Fruit fly (Drosophila melanogaster): Measurements from ENCODE around the gene 5PtaseI.

The 5PtaseI gene

dm6 chr3R:25056488-25057157, 11.7 kb upstream of the 5PtaseI start:
- TF ChIP-seq h (optimal IDR thresholded peaks at IDR 0.05) (no peak), Sin3A (optimal IDR thresholded peaks at IDR 0.05) (no peak), insv (optimal IDR thresholded peaks at IDR 0.05) (no peak), ttk (optimal IDR thresholded peaks at IDR 0.05) (no peak)

- TF ChIP-seq h (optimal IDR thresholded peaks at IDR 0.05): no peak
- no peak for TF ChIP-seq Myc (optimal IDR thresholded peaks at IDR 0.05)
- no peak for TF ChIP-seq insv (optimal IDR thresholded peaks at IDR 0.05)
- no peak for TF ChIP-seq psq (optimal IDR thresholded peaks at IDR 0.05)
- TF ChIP-seq Sin3A (optimal IDR thresholded peaks at IDR 0.05): no peak
- no peak for TF ChIP-seq ttk (optimal IDR thresholded peaks at IDR 0.05)
Measured at dm6 chr3R:25056016-25056415, 11.1 kb upstream of the 5PtaseI start, which contains the start of the genes CG31111 and stac. CG31111 (minus strand) TSS chr3R:25056177. stac (plus strand) TSS chr3R:25056286.

- TF ChIP-seq Myc (optimal IDR thresholded peaks at IDR 0.05) (no peak), ttk (optimal IDR thresholded peaks at IDR 0.05) (no peak), Sin3A (optimal IDR thresholded peaks at IDR 0.05) (no peak), psq (optimal IDR thresholded peaks at IDR 0.05) (no peak), h (optimal IDR thresholded peaks at IDR 0.05) (no peak), insv (optimal IDR thresholded peaks at IDR 0.05) (no peak)
Measured at dm6 chr3R:25054451-25055188, 9.7 kb upstream of the 5PtaseI start, which contains the start of gene CG31109. CG31109 (minus strand) TSS chr3R:25054653.

dm6 chr3R:25051441-25052097, 6.6 kb upstream of the 5PtaseI start:
- TF ChIP-seq Myc (optimal IDR thresholded peaks at IDR 0.05) (no peak), insv (optimal IDR thresholded peaks at IDR 0.05) (no peak), psq (optimal IDR thresholded peaks at IDR 0.05) (no peak), ttk (optimal IDR thresholded peaks at IDR 0.05) (no peak), h (optimal IDR thresholded peaks at IDR 0.05) (no peak), Sin3A (optimal IDR thresholded peaks at IDR 0.05) (no peak)

- TF ChIP-seq psq (optimal IDR thresholded peaks at IDR 0.05): no peak
- TF ChIP-seq h (optimal IDR thresholded peaks at IDR 0.05): no peak
- TF ChIP-seq ttk (optimal IDR thresholded peaks at IDR 0.05): no peak
- TF ChIP-seq Sin3A (optimal IDR thresholded peaks at IDR 0.05): no peak
- no peak for TF ChIP-seq insv (optimal IDR thresholded peaks at IDR 0.05)
- TF ChIP-seq Myc (optimal IDR thresholded peaks at IDR 0.05): no peak
Measured at dm6 chr3R:25050649-25051048, 5.7 kb upstream of the 5PtaseI start.

- TF ChIP-seq h (optimal IDR thresholded peaks at IDR 0.05): no peak
- no peak for TF ChIP-seq psq (optimal IDR thresholded peaks at IDR 0.05)
- TF ChIP-seq Myc (optimal IDR thresholded peaks at IDR 0.05): no peak
- TF ChIP-seq ttk (optimal IDR thresholded peaks at IDR 0.05): no peak
- TF ChIP-seq insv (optimal IDR thresholded peaks at IDR 0.05): no peak
- no peak for TF ChIP-seq Sin3A (optimal IDR thresholded peaks at IDR 0.05)
Measured at dm6 chr3R:25049742-25050517, 5.0 kb upstream of the 5PtaseI start.

- TF ChIP-seq Sin3A (optimal IDR thresholded peaks at IDR 0.05) (no peak), Myc (optimal IDR thresholded peaks at IDR 0.05) (no peak), psq (optimal IDR thresholded peaks at IDR 0.05) (no peak), insv (optimal IDR thresholded peaks at IDR 0.05) (no peak), ttk (optimal IDR thresholded peaks at IDR 0.05) (no peak), h (optimal IDR thresholded peaks at IDR 0.05) (no peak)
Measured at dm6 chr3R:25049383-25049741, 4.4 kb upstream of the 5PtaseI start, which contains the start of gene CG11791. CG11791 (plus strand) TSS chr3R:25049616.

- TF ChIP-seq Sin3A (optimal IDR thresholded peaks at IDR 0.05): no peak
- TF ChIP-seq psq (optimal IDR thresholded peaks at IDR 0.05): no peak
- TF ChIP-seq insv (optimal IDR thresholded peaks at IDR 0.05): no peak
Measured at dm6 chr3R:25047504-25047903, 2.6 kb upstream of the 5PtaseI start, which contains the start of gene CG11790. CG11790 (plus strand) TSS chr3R:25047706.

dm6 chr3R:25046023-25046422, 1.1 kb upstream of the 5PtaseI start, which contains the start of gene CG11786:
CG11786 (plus strand) TSS chr3R:25046323.
- TF ChIP-seq insv (optimal IDR thresholded peaks at IDR 0.05): no peak
- no peak for TF ChIP-seq h (optimal IDR thresholded peaks at IDR 0.05)
- no peak for TF ChIP-seq ttk (optimal IDR thresholded peaks at IDR 0.05)
- TF ChIP-seq psq (optimal IDR thresholded peaks at IDR 0.05): no peak
- no peak for TF ChIP-seq Myc (optimal IDR thresholded peaks at IDR 0.05)
- no peak for TF ChIP-seq Sin3A (optimal IDR thresholded peaks at IDR 0.05)

dm6 chr3R:25039028-25039476, 5.9 kb downstream of the 5PtaseI start, which contains the start of the genes Ythdf and bai:
Ythdf (minus strand) TSS chr3R:25039249.
bai (plus strand) TSS chr3R:25039374.
- TF ChIP-seq Myc (optimal IDR thresholded peaks at IDR 0.05): no peak
- no peak for TF ChIP-seq psq (optimal IDR thresholded peaks at IDR 0.05)
- TF ChIP-seq h (optimal IDR thresholded peaks at IDR 0.05): no peak

- TF ChIP-seq Sin3A (optimal IDR thresholded peaks at IDR 0.05): no peak
- TF ChIP-seq psq (optimal IDR thresholded peaks at IDR 0.05): no peak
- no peak for TF ChIP-seq ttk (optimal IDR thresholded peaks at IDR 0.05)
- no peak for TF ChIP-seq insv (optimal IDR thresholded peaks at IDR 0.05)
- TF ChIP-seq h (optimal IDR thresholded peaks at IDR 0.05): no peak
- no peak for TF ChIP-seq Myc (optimal IDR thresholded peaks at IDR 0.05)
Measured at dm6 chr3R:25036644-25037043, 8.3 kb downstream of the 5PtaseI start, which contains the start of gene CG31115. CG31115 (plus strand) TSS chr3R:25036944.

Measured in Kc167 (cell line).